Worm (Caenorhabditis elegans): Measurements from ENCODE around the gene C56C10.4.

DNA sequence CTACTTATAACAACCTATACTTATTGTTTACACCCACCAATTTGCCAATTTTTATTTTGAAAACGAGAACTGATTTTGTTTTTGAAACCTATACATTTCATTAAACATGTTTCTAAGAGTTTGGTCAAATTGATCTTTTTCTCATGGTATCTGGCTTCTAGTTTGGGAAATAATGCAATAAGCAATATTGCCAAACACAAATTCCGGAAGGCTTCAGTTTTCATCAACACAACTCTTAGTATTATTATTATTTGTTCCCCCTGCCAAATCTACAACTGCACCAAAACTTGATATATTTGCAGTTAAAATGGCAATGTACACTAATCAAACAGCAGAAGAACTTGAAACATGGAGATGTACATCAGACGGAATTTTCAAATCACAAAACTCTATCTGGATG, 14.2 kb upstream of the C56C10.4 start, which contains the start of gene sra-27:
- TF ChIP-seq zag-1 (tag; optimal IDR thresholded peaks at IDR 0.05) (no peak), tbx-2 (tag; optimal IDR thresholded peaks at IDR 0.05) (no peak), fos-1 (tag; optimal IDR thresholded peaks at IDR 0.05) (no peak)

Measured in whole organism, L3 larva.